Fruit fly (Drosophila melanogaster) whole organism, embryonic: ENCODE results near the gene CG13893.
A peak's percentile ranks its signal among the peaks of the same experiment; 100 is the strongest.

ENCODE experiments used
- Aef1 ChIP-seq: fragments of 200-800 bp; sonication (Bioruptor generic); IDR thresholded peaks from 3 replicates; pipeline ENCODE4 v1.3.6; 2022; ENCODE audit warnings: missing biosample characterization, missing genetic modification characterization
- Atf6 ChIP-seq: fragments of 200-800 bp; sonication (Bioruptor generic); IDR thresholded peaks from 2 replicates; pipeline ENCODE4 v1.3.6; 2022; ENCODE audit warnings: missing biosample characterization, missing genetic modification characterization
- CG15073 ChIP-seq: fragments of 200-800 bp; sonication (Bioruptor generic); optimal IDR thresholded peaks from 2 replicates; lab custom pipeline; 2016; ENCODE audit warnings: missing biosample characterization, missing genetic modification characterization
- CG1529 ChIP-seq: fragments of 200-800 bp; sonication (Bioruptor generic); optimal IDR thresholded peaks from 3 replicates; lab custom pipeline; 2018; ENCODE audit warnings: missing biosample characterization, missing genetic modification characterization
- CG1603 ChIP-seq: fragments of 200-800 bp; sonication (Bioruptor generic); optimal IDR thresholded peaks from 2 replicates; lab custom pipeline; 2019; ENCODE audit warnings: missing biosample characterization, mild to moderate bottlenecking, missing genetic modification characterization, moderate library complexity
- CG17328 ChIP-seq: fragments of 200-800 bp; sonication (Bioruptor generic); IDR thresholded peaks from 2 replicates; pipeline ENCODE4 v1.3.6; 2022; ENCODE audit warnings: missing biosample characterization, missing genetic modification characterization
- CG1792 ChIP-seq: fragments of 200-800 bp; sonication (Bioruptor generic); optimal IDR thresholded peaks from 2 replicates; lab custom pipeline; 2016; ENCODE audit warnings: missing biosample characterization, missing genetic modification characterization
- CG2712 ChIP-seq: fragments of 200-800 bp; optimal IDR thresholded peaks from 3 replicates; lab custom pipeline; 2019; ENCODE audit warnings: missing biosample characterization, mild to moderate bottlenecking, missing genetic modification characterization, moderate library complexity
- CG31388 ChIP-seq: fragments of 200-800 bp; sonication (Bioruptor generic); optimal IDR thresholded peaks from 2 replicates; lab custom pipeline; 2016; ENCODE audit warnings: missing biosample characterization, missing genetic modification characterization
- CG4360 ChIP-seq: fragments of 200-800 bp; sonication (Bioruptor generic); IDR thresholded peaks from 2 replicates; pipeline ENCODE4 v1.3.6; 2022; ENCODE audit warnings: missing biosample characterization, missing genetic modification characterization
- CG43689 ChIP-seq: fragments of 200-800 bp; sonication (Bioruptor generic); IDR thresholded peaks from 2 replicates; pipeline ENCODE4 v1.3.6; 2022; ENCODE audit warnings: missing biosample characterization, missing genetic modification characterization
- CG4707 ChIP-seq: fragments of 200-800 bp; sonication (Bioruptor generic); optimal IDR thresholded peaks from 2 replicates; lab custom pipeline; 2018; ENCODE audit warnings: missing biosample characterization, mild to moderate bottlenecking, missing genetic modification characterization, moderate library complexity
- CG4730 ChIP-seq: fragments of 200-800 bp; sonication (Bioruptor generic); IDR thresholded peaks from 2 replicates; pipeline ENCODE4 v1.3.6; 2022; ENCODE audit warnings: missing biosample characterization, missing genetic modification characterization
- CG5953 ChIP-seq: fragments of 200-800 bp; sonication (Bioruptor generic); IDR thresholded peaks from 2 replicates; pipeline ENCODE4 v1.3.6; 2022; ENCODE audit warnings: missing biosample characterization, missing genetic modification characterization
- CG6272 ChIP-seq: fragments of 200-800 bp; sonication (Bioruptor generic); IDR thresholded peaks from 2 replicates; pipeline ENCODE4 v1.3.6; 2022; ENCODE audit warnings: missing biosample characterization, missing genetic modification characterization
- CG6683 ChIP-seq: fragments of 200-800 bp; sonication (Bioruptor generic); optimal IDR thresholded peaks from 2 replicates; lab custom pipeline; 2017; ENCODE audit warnings: missing biosample characterization, mild to moderate bottlenecking, missing genetic modification characterization, missing genetic modification reagents
- CG7271 ChIP-seq: fragments of 200-800 bp; sonication (Bioruptor generic); optimal IDR thresholded peaks from 2 replicates; lab custom pipeline; 2018; ENCODE audit warnings: missing biosample characterization, mild to moderate bottlenecking, missing genetic modification characterization, moderate library complexity
- CG8478 ChIP-seq: fragments of >200 bp; optimal IDR thresholded peaks from 2 replicates; lab custom pipeline; 2018
- CG9609 ChIP-seq: fragments of 200-800 bp; sonication (Bioruptor generic); optimal IDR thresholded peaks from 3 replicates; lab custom pipeline; 2016; ENCODE audit warnings: missing biosample characterization, missing genetic modification characterization
- Dbx ChIP-seq: fragments of 200-800 bp; sonication (Bioruptor generic); IDR thresholded peaks from 3 replicates; pipeline ENCODE4 v1.3.6; 2022; ENCODE audit warnings: missing biosample characterization, missing genetic modification characterization
- Dp ChIP-seq: fragments of 200-800 bp; sonication (Bioruptor generic); optimal IDR thresholded peaks from 2 replicates; lab custom pipeline; 2018; ENCODE audit warnings: missing biosample characterization, mild to moderate bottlenecking, missing genetic modification characterization, moderate library complexity
- Dref ChIP-seq: fragments of 200-800 bp; sonication (Bioruptor generic); IDR thresholded peaks from 2 replicates; pipeline ENCODE4 v1.3.6; 2022; ENCODE audit warnings: missing biosample characterization, missing genetic modification characterization
- ERR ChIP-seq: fragments of 200-800 bp; sonication (Bioruptor generic); optimal IDR thresholded peaks from 2 replicates; lab custom pipeline; 2016; ENCODE audit warnings: missing biosample characterization, missing genetic modification characterization
- Hand ChIP-seq: fragments of 200-800 bp; sonication (Bioruptor generic); optimal IDR thresholded peaks from 2 replicates; lab custom pipeline; 2017; ENCODE audit warnings: mild to moderate bottlenecking, missing biosample characterization, missing genetic modification reagents, missing genetic modification characterization
- HmgD ChIP-seq: fragments of 200-800 bp; sonication (Bioruptor generic); optimal IDR thresholded peaks from 3 replicates; lab custom pipeline; 2016; ENCODE audit warnings: missing biosample characterization, missing genetic modification characterization
- HmgZ ChIP-seq: fragments of 200-800 bp; sonication (Bioruptor generic); optimal IDR thresholded peaks from 2 replicates; lab custom pipeline; 2018; ENCODE audit warnings: missing biosample characterization, mild to moderate bottlenecking, missing genetic modification characterization
- Med ChIP-seq: fragments of 200-800 bp; sonication (Bioruptor generic); peaks from one replicate; lab custom pipeline; 2016; ENCODE audit warnings: missing biosample characterization, missing genetic modification characterization, mild to moderate bottlenecking, inconsistent platforms, moderate library complexity
- Meics ChIP-seq: fragments of 200-800 bp; sonication (Bioruptor generic); optimal IDR thresholded peaks from 2 replicates; lab custom pipeline; 2017; ENCODE audit warnings: missing biosample characterization, mild to moderate bottlenecking, missing genetic modification characterization
- Ravus ChIP-seq: fragments of 200-800 bp; sonication (Bioruptor generic); IDR thresholded peaks from 2 replicates; pipeline ENCODE4 v1.3.6; 2022; ENCODE audit warnings: missing biosample characterization, missing genetic modification characterization
- Taf1 ChIP-seq: fragments of 200-800 bp; sonication (Bioruptor generic); IDR thresholded peaks from 2 replicates; pipeline ENCODE4 v1.3.6; 2022; ENCODE audit warnings: missing biosample characterization, missing genetic modification characterization
- ase ChIP-seq: fragments of 200-800 bp; sonication (Bioruptor generic); IDR thresholded peaks from 3 replicates; pipeline ENCODE4 v1.3.6; 2022; ENCODE audit warnings: missing biosample characterization, missing genetic modification characterization
- bigmax ChIP-seq: fragments of 200-800 bp; sonication (Bioruptor generic); optimal IDR thresholded peaks from 2 replicates; lab custom pipeline; 2018; ENCODE audit warnings: missing biosample characterization, mild to moderate bottlenecking, missing genetic modification characterization
- cas ChIP-seq: fragments of 200-800 bp; sonication (Bioruptor generic); IDR thresholded peaks from 2 replicates; pipeline ENCODE4 v1.3.6; 2022; ENCODE audit warnings: missing biosample characterization, missing genetic modification characterization
- ems ChIP-seq: fragments of 200-800 bp; sonication (Bioruptor generic); optimal IDR thresholded peaks from 3 replicates; lab custom pipeline; 2016; ENCODE audit warnings: missing biosample characterization, missing genetic modification characterization
- gfzf ChIP-seq: fragments of 200-800 bp; sonication (Bioruptor generic); optimal IDR thresholded peaks from 2 replicates; lab custom pipeline; 2016; ENCODE audit warnings: missing biosample characterization, mild to moderate bottlenecking, missing genetic modification characterization, moderate library complexity
- gsb-n ChIP-seq: fragments of 200-800 bp; sonication (Bioruptor generic); optimal IDR thresholded peaks from 3 replicates; lab custom pipeline; 2018; ENCODE audit warnings: missing biosample characterization, mild to moderate bottlenecking, missing genetic modification characterization
- hkb ChIP-seq, 2 experiments: fragments of 200-800 bp in 1 of 2; fragments of >200 bp in 1 of 2; sonication (Bioruptor generic) in 1 of 2; IDR thresholded peaks in 1 of 2; optimal IDR thresholded peaks in 1 of 2; 2 replicates each; pipeline versions ENCODE4 v1.3.6 to Lab custom; 2017 to 2022; ENCODE audit warnings: missing biosample characterization in 1 of 2, missing genetic modification characterization in 1 of 2
- luna ChIP-seq: fragments of 200-800 bp; sonication (Bioruptor generic); optimal IDR thresholded peaks from 2 replicates; lab custom pipeline; 2016; ENCODE audit warnings: missing biosample characterization, missing genetic modification characterization
- pnt ChIP-seq: fragments of 200-800 bp; sonication (Bioruptor generic); optimal IDR thresholded peaks from 3 replicates; lab custom pipeline; 2016; ENCODE audit warnings: missing biosample characterization, missing genetic modification characterization
- ranshi ChIP-seq: fragments of 200-800 bp; sonication (Bioruptor generic); IDR thresholded peaks from 2 replicates; pipeline ENCODE4 v1.3.6; 2022; ENCODE audit warnings: missing biosample characterization, missing genetic modification characterization
- rib ChIP-seq: fragments of 200-800 bp; sonication (Bioruptor generic); IDR thresholded peaks from 2 replicates; pipeline ENCODE4 v1.3.6; 2022; ENCODE audit warnings: missing biosample characterization, missing genetic modification characterization
- ro ChIP-seq: fragments of 200-800 bp; sonication (Bioruptor generic); IDR thresholded peaks from 2 replicates; pipeline ENCODE4 v1.3.6; 2022; ENCODE audit warnings: missing biosample characterization, missing genetic modification characterization
- sd ChIP-seq: fragments of 200-800 bp; sonication (Bioruptor generic); optimal IDR thresholded peaks from 3 replicates; lab custom pipeline; 2018; ENCODE audit warnings: missing biosample characterization, mild to moderate bottlenecking, missing genetic modification characterization, moderate library complexity
- sima ChIP-seq: fragments of 200-800 bp; sonication (Bioruptor generic); optimal IDR thresholded peaks from 2 replicates; lab custom pipeline; 2016; ENCODE audit warnings: missing biosample characterization, missing genetic modification characterization
- slp2 ChIP-seq: fragments of 200-800 bp; sonication (Bioruptor generic); optimal IDR thresholded peaks from 2 replicates; lab custom pipeline; 2016; ENCODE audit warnings: missing biosample characterization, missing genetic modification characterization
- sug ChIP-seq: fragments of 200-800 bp; optimal IDR thresholded peaks from 2 replicates; lab custom pipeline; 2019; ENCODE audit warnings: missing biosample characterization, mild to moderate bottlenecking, missing genetic modification characterization, moderate library complexity
- tap ChIP-seq: fragments of 200-800 bp; optimal IDR thresholded peaks from 3 replicates; lab custom pipeline; 2019; ENCODE audit warnings: missing biosample characterization, mild to moderate bottlenecking, missing genetic modification characterization, moderate library complexity
- tll ChIP-seq, 2 experiments: fragments of 200-800 bp in 1 of 2; fragments of >200 bp in 1 of 2; sonication (Bioruptor generic) in 1 of 2; optimal IDR thresholded peaks; 2 replicates each; lab custom pipeline; 2017 to 2019; ENCODE audit warnings: missing biosample characterization in 2 of 2, missing genetic modification characterization in 2 of 2, mild to moderate bottlenecking in 1 of 2, moderate library complexity in 1 of 2
- trem ChIP-seq: fragments of 200-800 bp; optimal IDR thresholded peaks from 3 replicates; lab custom pipeline; 2019; ENCODE audit warnings: missing biosample characterization, mild to moderate bottlenecking, missing genetic modification characterization, moderate library complexity
- twi ChIP-seq: fragments of 200-800 bp; optimal IDR thresholded peaks from 2 replicates; lab custom pipeline; 2019; ENCODE audit warnings: missing biosample characterization, mild to moderate bottlenecking, missing genetic modification characterization, moderate library complexity
- vnd ChIP-seq: fragments of 200-800 bp; sonication (Bioruptor generic); IDR thresholded peaks from 3 replicates; pipeline ENCODE4 v1.3.6; 2022; ENCODE audit warnings: missing biosample characterization, missing genetic modification characterization; ENCODE audit not compliant: partially characterized antibody

CG13893 gene

dm6 chr3L:629353-629915 is 25.6 kb upstream of the CG13893 start (continued):
- TF ChIP-seq hkb (optimal IDR thresholded peaks at IDR 0.05; lab: Kevin White, UChicago) (no peak), hkb (GFP tag; IDR thresholded peaks at IDR 0.05; lab: Robert Waterston, UW) (peak; percentile 47; the same call in 1 of the 2 replicates), CG9609 (GFP tag; lab: Kevin White, UChicago) (no peak), CG43689 (GFP tag; lab: Robert Waterston, UW) (no peak), ro (GFP tag; lab: Robert Waterston, UW) (no peak), Aef1 (GFP tag; lab: Robert Waterston, UW) (peak; percentile 71), CG4730 (GFP tag; lab: Robert Waterston, UW) (0 out of 2 replicates have a peak, but pooled peaks have one; percentile 12), gsb-n (no peak), CG1529 (GFP tag; lab: Kevin White, UChicago) (no peak), pnt (GFP tag; lab: Kevin White, UChicago) (no peak), Hand (GFP tag; lab: Kevin White, UChicago) (no peak), cas (no peak), luna (no peak), gfzf (GFP tag; lab: Kevin White, UChicago) (no peak), Dref (GFP tag; lab: Robert Waterston, UW) (no peak), HmgD (GFP tag; lab: Kevin White, UChicago) (no peak), sd (peak; percentile 81), sug (tag; lab: Kevin White, UChicago) (peak; percentile 47), slp2 (no peak), Med (GFP tag; lab: Kevin White, UChicago) (peak; percentile 81), CG4360 (GFP tag; lab: Robert Waterston, UW) (peak; percentile 91), CG31388 (GFP tag; lab: Kevin White, UChicago) (no peak), ase (no peak), CG1792 (GFP tag; lab: Kevin White, UChicago) (no peak), sima (GFP tag; lab: Kevin White, UChicago) (no peak), Ravus (no peak), ranshi (GFP tag; lab: Robert Waterston, UW) (peak; percentile 19; the same call in 1 of the 2 replicates), CG8478 (lab: Kevin White, UChicago) (peak; percentile 37), CG2712 (tag; lab: Kevin White, UChicago) (no peak), Dp (no peak), CG6272 (no peak), CG1603 (tag; lab: Kevin White, UChicago) (peak; percentile 14), CG6683 (GFP tag; lab: Kevin White, UChicago) (peak; percentile 8), Meics (GFP tag; lab: Kevin White, UChicago) (peak; percentile 46), rib (GFP tag; lab: Robert Waterston, UW) (peak; percentile 52; the same call in 1 of the 2 replicates), Taf1 (GFP tag; lab: Robert Waterston, UW) (no peak), CG4707 (GFP tag; lab: Kevin White, UChicago) (no peak), CG5953 (GFP tag; lab: Robert Waterston, UW) (no peak), CG17328 (GFP tag; lab: Robert Waterston, UW) (no peak), tap (tag; lab: Kevin White, UChicago) (no peak), Dbx (GFP tag; lab: Robert Waterston, UW) (peak; percentile 27; the same call in 1 of the 3 replicates), CG15073 (no peak), tll (GFP tag; optimal IDR thresholded peaks at IDR 0.05; lab: Kevin White, UChicago) (no peak), Atf6 (no peak; the same call in 1 of the 2 replicates), twi (tag; lab: Kevin White, UChicago) (no peak), ERR (GFP tag; lab: Kevin White, UChicago) (no peak), CG7271 (tag; lab: Kevin White, UChicago) (no peak), ems (GFP tag; lab: Kevin White, UChicago) (no peak), HmgZ (tag; lab: Kevin White, UChicago) (peak; percentile 56), trem (tag; lab: Kevin White, UChicago) (no peak), bigmax (GFP tag; lab: Kevin White, UChicago) (no peak), vnd (GFP tag; lab: Robert Waterston, UW) (no peak)
